Worm (Caenorhabditis elegans): ENCODE measurements around the gene T25B6.5.

Gene T25B6.5

DNA sequence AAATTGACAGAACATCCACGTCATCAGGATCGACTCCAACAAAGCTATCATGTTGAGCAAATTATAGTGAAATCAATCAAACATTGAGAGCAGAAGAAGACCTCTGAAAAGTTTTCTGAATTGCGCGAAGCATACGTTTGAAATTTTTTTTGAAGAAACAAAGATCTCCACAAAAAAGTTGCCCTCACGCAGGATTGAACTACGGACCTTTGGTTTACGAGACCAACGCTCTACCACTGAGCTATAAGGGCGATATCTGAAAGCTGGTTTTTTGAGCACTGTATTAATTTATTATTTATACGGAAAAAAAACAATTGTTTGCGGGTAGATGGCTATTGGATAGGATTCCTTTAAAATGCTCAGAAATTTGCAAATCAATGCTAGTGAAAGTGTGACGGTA lies 3.9 kb upstream of the T25B6.5 start:
- no peak for TF ChIP-seq dao-5 (tag; optimal IDR thresholded peaks at IDR 0.05)
- no peak for TF ChIP-seq W03F9.2 (tag; optimal IDR thresholded peaks at IDR 0.05)
- no peak for TF ChIP-seq him-1 (tag; optimal IDR thresholded peaks at IDR 0.05)

DNA sequence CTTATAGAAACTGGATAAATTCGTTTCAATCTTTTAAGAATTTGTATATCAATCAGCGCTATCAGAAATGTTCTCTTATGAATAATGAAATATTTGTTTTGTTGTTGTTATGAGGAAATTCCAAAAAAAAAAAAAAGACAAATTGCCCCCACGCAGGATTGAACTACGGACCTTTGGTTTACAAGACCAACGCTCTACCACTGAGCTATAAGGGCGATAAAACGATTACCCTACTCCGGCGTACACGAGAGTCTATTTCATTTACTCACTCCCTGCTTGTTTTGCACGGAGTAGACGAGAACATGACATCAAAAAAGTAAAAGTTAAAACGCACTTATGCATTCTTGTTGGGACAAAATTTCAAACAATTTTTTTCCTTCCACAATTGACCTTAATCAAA lies 2.7 kb upstream of the T25B6.5 start:
- TF ChIP-seq dao-5 (tag; optimal IDR thresholded peaks at IDR 0.05): peak; percentile 80
- TF ChIP-seq W03F9.2 (tag; optimal IDR thresholded peaks at IDR 0.05): no peak
- peak; percentile 38 for TF ChIP-seq him-1 (tag; optimal IDR thresholded peaks at IDR 0.05)

DNA sequence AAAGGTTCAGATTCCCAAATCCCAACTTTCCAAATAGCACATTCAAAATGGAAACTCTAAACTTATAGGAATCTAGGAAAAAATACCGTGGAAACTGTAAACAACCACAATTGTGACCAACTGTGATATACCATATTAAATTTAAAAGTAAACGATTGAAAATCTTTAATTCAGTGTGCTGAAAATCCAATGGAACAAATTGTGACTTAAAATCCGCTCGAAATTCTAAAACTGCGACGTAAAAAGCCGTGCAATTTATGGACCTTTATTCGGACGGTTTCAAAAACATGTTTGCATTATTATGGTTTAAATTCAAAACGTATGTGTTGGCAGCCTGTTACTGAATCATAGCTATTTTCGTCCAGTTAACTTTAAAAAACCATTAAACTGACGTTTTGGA lies 2.3 kb upstream of the T25B6.5 start:
- TF ChIP-seq W03F9.2 (tag; optimal IDR thresholded peaks at IDR 0.05): no peak
- no peak for TF ChIP-seq him-1 (tag; optimal IDR thresholded peaks at IDR 0.05)
- no peak for TF ChIP-seq dao-5 (tag; optimal IDR thresholded peaks at IDR 0.05)

DNA sequence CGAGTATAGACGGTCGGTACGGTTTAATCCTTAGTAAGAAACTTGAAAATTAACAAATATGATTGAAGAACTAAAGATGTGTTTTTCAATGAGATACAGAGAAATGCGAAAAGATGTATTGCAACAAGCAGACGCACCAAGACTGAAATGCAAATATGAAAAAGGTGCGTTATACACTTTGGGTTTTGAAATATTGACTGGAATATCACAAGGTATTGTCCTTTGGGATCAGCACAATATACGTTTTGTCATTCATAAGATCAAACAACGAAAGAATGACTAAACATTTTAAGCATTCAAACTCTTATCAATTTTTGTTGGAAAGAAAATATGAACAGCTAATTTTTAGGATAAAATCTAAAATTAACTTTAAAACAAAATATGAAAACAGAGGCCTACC lies 1.2 kb upstream of the T25B6.5 start, which contains the start of gene T25B6.6:
T25B6.6 (minus strand) TSS at position 101 of the 400 bp plus-strand sequence.
- no peak for TF ChIP-seq W03F9.2 (tag; optimal IDR thresholded peaks at IDR 0.05)
- TF ChIP-seq dao-5 (tag; optimal IDR thresholded peaks at IDR 0.05): no peak
- TF ChIP-seq him-1 (tag; optimal IDR thresholded peaks at IDR 0.05): no peak

DNA sequence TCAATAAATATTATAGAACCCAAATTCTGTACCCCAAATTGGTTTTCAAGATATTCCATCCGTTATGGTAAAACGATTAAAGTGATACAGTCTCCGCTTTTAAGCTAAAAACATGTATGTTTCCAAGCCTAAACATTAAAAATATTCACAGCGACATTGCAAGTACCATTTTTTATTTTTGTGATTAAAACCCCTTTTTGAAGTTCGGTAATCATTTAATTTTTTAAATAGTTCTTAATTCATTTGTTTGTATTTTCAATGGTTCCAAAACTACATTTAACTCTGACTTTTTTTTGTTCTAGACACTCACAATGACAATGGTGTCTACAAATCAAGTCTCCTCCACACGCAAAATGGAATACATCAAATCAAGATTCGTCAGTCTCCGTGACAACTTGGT lies 6.1 kb downstream of the T25B6.5 start, which contains the start of gene T25B6.4:
T25B6.4 (plus strand) TSS at position 301 of the 400 bp plus-strand sequence.
- no peak for TF ChIP-seq dao-5 (tag; optimal IDR thresholded peaks at IDR 0.05)
- TF ChIP-seq W03F9.2 (tag; optimal IDR thresholded peaks at IDR 0.05): no peak
- no peak for TF ChIP-seq him-1 (tag; optimal IDR thresholded peaks at IDR 0.05)

DNA sequence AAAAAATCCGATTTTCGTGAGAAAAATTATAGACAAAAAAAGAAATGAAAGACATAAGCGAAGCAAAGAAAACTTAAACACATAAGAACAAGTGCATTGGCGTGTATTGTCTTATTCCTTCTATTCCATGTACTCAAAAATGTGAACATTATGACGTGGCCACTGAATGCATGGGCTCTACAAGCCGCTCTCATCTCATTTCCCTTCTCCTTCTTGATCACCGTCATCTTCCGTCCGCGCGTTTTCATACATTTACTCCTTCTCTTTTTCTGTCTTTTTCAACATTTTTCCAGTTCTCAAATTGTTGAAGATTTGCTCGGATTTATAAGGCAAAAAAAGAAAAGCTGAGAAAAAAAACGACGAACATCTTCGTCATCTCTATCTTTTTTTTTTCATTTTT lies 7.1 kb downstream of the T25B6.5 start:
- TF ChIP-seq him-1 (tag; optimal IDR thresholded peaks at IDR 0.05) (no peak), dao-5 (tag; optimal IDR thresholded peaks at IDR 0.05) (no peak), W03F9.2 (tag; optimal IDR thresholded peaks at IDR 0.05) (no peak)

DNA sequence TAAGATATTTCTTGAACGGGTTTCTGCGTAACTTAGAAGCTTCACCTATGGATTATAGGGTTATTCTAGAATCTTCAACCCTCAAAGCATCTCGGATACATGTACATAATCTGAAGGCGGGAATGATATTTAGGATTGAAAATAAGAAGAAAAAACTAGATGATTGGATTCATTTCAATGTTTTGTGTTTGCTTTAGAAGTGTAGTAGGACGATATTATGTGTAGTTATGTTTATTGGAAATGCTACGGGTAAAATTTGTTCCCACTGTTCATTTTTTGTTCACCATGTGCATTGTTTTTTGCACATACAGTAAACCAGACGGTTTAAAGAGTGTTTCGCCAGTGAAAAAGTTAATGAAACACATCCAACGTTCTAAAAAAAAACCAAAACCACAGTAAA lies 10.1 kb downstream of the T25B6.5 start:
- TF ChIP-seq him-1 (tag; optimal IDR thresholded peaks at IDR 0.05): no peak

DNA sequence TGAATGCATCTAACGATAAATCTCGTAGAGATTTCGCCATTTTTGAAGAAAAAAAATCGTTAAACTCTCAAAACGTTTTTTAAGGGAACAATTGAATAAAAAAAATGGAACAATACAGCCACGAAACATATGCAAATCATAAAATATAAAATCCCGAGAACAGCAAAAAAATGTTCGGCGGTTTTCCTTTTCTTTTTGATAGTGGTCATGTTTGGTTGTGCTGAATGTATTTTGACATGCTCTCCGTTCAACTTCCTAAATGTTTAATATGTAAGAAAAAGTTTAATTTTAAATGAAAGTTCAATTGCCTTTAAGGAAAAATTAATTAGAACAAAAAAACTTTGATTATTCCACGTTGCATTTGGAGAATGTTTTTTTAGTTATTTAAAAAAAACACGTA lies 11.1 kb downstream of the T25B6.5 start, which contains the start of gene C24A3.9:
C24A3.9 (minus strand) TSS at position 101 of the 400 bp plus-strand sequence.
- no peak for TF ChIP-seq dao-5 (tag; optimal IDR thresholded peaks at IDR 0.05)
- no peak for TF ChIP-seq him-1 (tag; optimal IDR thresholded peaks at IDR 0.05)
- no peak for TF ChIP-seq W03F9.2 (tag; optimal IDR thresholded peaks at IDR 0.05)

DNA sequence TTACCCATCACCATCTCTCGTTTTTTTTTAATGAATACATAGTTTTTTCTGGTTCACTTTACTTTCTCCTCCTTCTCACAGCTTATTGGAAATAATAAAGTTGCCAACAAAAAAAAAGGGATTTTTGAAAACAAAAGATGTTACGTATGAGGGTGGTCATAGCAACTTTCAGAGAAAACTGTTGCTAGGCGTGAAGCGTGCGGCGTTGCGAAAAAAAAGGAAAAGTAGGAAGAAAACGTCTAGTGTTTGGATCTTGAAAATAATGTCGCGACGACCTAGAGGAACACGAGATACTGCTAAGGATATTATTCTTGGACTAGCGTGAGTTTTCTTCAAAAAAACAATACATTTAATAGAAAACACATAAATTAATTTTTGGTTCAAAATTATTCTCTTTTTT lies 22.7 kb downstream of the T25B6.5 start, which contains the start of gene C24A3.1:
C24A3.1 (plus strand) TSS at position 263 of the 400 bp plus-strand sequence.
- TF ChIP-seq him-1 (tag; optimal IDR thresholded peaks at IDR 0.05) (no peak), W03F9.2 (tag; optimal IDR thresholded peaks at IDR 0.05) (no peak), dao-5 (tag; optimal IDR thresholded peaks at IDR 0.05) (no peak)

DNA sequence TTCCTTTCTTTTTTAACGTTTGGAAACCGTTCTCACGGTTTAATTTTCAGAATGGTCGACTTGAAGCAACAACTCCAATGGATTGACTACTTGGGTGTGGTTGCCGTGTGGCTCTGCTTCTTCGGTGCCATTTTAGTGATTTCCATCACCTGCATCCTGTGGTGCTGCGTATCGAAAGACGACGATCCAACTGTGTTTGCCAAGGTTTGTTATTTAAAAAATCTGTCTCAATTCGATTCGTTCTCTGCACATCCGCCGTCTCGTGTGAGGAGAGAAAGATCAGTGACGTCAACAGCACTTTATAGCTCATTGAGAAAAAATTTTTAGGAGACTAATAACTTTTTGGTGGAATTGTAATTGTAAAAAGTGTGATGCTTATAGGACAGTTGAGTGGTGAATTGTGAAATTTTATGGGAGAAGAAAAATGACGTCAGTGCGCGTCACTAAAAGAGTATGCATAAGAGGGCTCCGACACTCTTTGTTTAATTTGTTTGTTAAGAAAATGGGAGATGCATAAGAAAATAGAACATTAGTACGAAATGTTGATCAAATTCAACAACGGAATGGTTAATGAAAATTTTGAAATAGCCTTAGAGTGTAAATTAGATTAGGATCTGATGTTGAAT lies 24.0 kb downstream of the T25B6.5 start, which contains the start of gene C24A3.2:
C24A3.2 (plus strand) TSS at position 51 of the 626 bp plus-strand sequence.
- TF ChIP-seq him-1 (tag; optimal IDR thresholded peaks at IDR 0.05): no peak
- no peak for TF ChIP-seq dao-5 (tag; optimal IDR thresholded peaks at IDR 0.05)
- no peak for TF ChIP-seq W03F9.2 (tag; optimal IDR thresholded peaks at IDR 0.05)

DNA sequence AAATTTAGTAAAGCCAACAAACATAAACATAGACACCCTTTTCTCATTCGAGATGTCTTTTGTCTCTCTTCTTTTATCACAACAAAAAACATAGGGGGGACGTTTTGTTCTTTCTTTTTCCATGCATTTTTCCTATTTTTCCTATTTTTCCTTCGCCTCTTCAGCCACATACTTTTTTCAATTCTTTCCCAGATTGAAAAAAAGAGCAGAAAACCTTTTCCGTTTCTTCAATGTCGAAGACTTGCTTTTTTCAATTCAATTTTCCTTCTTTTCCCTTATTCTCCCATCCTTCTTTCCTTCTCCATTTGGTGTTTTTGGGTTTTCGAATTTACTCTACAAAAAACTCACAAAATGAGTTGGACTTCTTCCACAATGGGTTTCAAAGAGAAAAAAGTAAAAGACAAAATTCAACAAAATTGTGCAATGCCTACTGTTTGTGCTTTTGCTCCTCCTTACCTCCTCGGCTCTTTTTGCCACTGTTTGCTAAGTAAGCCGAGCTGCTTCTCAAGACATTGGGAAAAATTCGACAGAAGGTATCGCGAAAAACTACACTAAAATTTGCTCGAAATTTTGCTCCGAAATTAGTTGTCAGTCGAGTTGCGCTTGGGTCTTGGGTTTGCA lies 24.9 kb downstream of the T25B6.5 start:
- TF ChIP-seq him-1 (tag; optimal IDR thresholded peaks at IDR 0.05): no peak
- no peak for TF ChIP-seq W03F9.2 (tag; optimal IDR thresholded peaks at IDR 0.05)
- TF ChIP-seq dao-5 (tag; optimal IDR thresholded peaks at IDR 0.05): no peak

DNA sequence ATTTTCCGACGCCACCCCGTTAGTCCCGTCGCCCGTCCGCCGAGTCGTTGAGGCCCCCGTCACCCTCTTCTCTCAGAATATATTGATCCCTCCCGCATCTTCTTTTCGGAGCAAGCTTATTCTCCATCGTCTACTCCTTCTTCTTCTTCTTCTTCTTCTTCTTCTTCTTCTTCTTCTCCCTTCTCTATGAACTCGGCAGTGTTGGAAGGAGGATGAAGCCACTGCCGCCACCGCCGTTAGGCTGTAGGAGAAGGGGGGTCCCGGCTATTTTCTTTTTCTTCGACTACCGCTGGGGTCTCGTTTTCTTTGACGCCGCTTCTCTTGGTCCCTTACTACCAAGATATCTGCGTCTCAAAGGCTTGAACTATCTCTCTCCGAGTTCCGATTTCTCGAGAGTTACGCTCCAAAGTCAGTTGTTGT lies 26.0 kb downstream of the T25B6.5 start:
- TF ChIP-seq him-1 (tag; optimal IDR thresholded peaks at IDR 0.05) (peak; percentile 50), W03F9.2 (tag; optimal IDR thresholded peaks at IDR 0.05) (no peak)

DNA sequence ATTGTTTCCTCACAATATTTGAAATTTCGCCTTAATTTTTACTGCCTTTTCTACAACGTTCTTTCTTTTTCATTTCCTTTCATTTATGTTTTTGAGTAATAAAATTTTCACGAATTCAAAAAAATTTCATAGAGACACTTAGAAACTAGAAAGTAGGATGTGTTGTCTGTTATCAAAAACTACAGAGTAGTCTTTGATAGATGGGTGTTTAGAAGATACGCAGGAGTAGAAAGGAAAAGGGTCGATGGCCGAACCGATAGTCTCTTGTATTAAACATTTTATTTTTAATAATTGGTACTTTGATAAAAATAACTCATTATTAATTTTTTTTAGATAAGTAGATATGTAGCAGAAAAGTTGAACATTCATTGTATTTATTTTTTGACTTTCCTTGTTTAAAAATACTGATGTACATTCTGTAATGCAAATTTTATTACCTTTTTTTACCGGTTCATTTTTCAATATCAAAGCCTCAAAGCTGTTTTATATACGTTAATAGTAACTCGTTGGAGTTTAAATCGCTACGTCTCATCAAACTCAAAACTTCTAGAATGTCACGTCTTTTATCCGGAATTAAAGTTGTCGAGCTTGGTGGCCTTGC lies 29.6 kb downstream of the T25B6.5 start, which contains the start of gene C24A3.4:
C24A3.4 (plus strand) TSS at position 551 of the 601 bp plus-strand sequence.
- TF ChIP-seq W03F9.2 (tag; optimal IDR thresholded peaks at IDR 0.05) (no peak), dao-5 (tag; optimal IDR thresholded peaks at IDR 0.05) (no peak), him-1 (tag; optimal IDR thresholded peaks at IDR 0.05) (no peak)

DNA sequence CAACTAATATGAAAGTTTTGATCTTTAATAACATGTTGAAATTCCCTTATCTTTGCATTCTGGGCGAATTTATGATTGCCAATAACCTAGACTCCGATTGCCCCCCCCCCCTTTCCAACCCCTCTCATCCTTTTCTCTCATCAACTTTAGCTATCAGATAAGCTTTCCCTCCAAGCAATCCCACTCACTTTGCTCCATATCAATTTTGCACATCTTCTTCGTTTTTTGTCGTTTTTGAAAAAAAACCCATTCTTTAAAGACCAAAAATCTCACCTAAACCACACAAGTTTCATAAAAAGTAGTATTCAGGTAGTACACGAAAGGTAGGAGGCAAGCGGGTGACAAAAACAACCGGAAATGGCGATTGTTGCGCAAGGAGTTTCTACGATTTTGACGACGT lies 33.7 kb downstream of the T25B6.5 start, which contains the start of gene twk-18:
twk-18 (plus strand) TSS at position 301 of the 400 bp plus-strand sequence.
- TF ChIP-seq him-1 (tag; optimal IDR thresholded peaks at IDR 0.05) (no peak), dao-5 (tag; optimal IDR thresholded peaks at IDR 0.05) (no peak), W03F9.2 (tag; optimal IDR thresholded peaks at IDR 0.05) (no peak)

All from whole organism, L4/young adult.